Fruit fly (Drosophila melanogaster) whole organism, embryonic: ENCODE data around the gene Antp.

Experiments used
- CG10209 ChIP-seq: fragments of 200-800 bp; sonication (Bioruptor generic); optimal IDR thresholded peaks from 3 replicates; lab custom pipeline; 2017; ENCODE audit warnings: missing biosample characterization, mild to moderate bottlenecking, missing genetic modification characterization, missing genetic modification reagents
- CG10267 ChIP-seq: fragments of 200-800 bp; sonication (Bioruptor generic); optimal IDR thresholded peaks from 2 replicates; lab custom pipeline; 2018; ENCODE audit warnings: missing biosample characterization, mild to moderate bottlenecking, missing genetic modification characterization, moderate library complexity
- CG11085 ChIP-seq: fragments of 200-800 bp; sonication (Bioruptor generic); IDR thresholded peaks from 2 replicates; pipeline ENCODE4 v1.3.6; 2022; ENCODE audit warnings: missing biosample characterization, missing genetic modification characterization
- CG30403 ChIP-seq: fragments of 200-800 bp; sonication (Bioruptor generic); optimal IDR thresholded peaks from 3 replicates; lab custom pipeline; 2016; ENCODE audit warnings: missing biosample characterization, missing genetic modification characterization
- CG4424 ChIP-seq: fragments of 200-800 bp; sonication (Bioruptor generic); optimal IDR thresholded peaks from 3 replicates; lab custom pipeline; 2016; ENCODE audit warnings: missing biosample characterization, missing genetic modification characterization
- CG4730 ChIP-seq: fragments of 200-800 bp; sonication (Bioruptor generic); IDR thresholded peaks from 2 replicates; pipeline ENCODE4 v1.3.6; 2022; ENCODE audit warnings: missing biosample characterization, missing genetic modification characterization
- CG7963 ChIP-seq: fragments of 200-800 bp; sonication (Bioruptor generic); IDR thresholded peaks from 3 replicates; pipeline ENCODE4 v1.3.6; 2022; ENCODE audit warnings: missing biosample characterization, missing genetic modification characterization; ENCODE audit not compliant: partially characterized antibody
- CG9215 ChIP-seq: fragments of 200-800 bp; sonication (Bioruptor generic); IDR thresholded peaks from 2 replicates; pipeline ENCODE4 v1.3.6; 2022; ENCODE audit warnings: missing biosample characterization, missing genetic modification characterization
- CG9609 ChIP-seq: fragments of 200-800 bp; sonication (Bioruptor generic); optimal IDR thresholded peaks from 3 replicates; lab custom pipeline; 2016; ENCODE audit warnings: missing biosample characterization, missing genetic modification characterization
- Chrac-16 ChIP-seq: fragments of 200-800 bp; sonication (Bioruptor generic); optimal IDR thresholded peaks from 3 replicates; lab custom pipeline; 2016; ENCODE audit warnings: missing biosample characterization, missing genetic modification characterization
- CoRest ChIP-seq: fragments of 200-800 bp; sonication (Bioruptor generic); optimal IDR thresholded peaks from 3 replicates; lab custom pipeline; 2018; ENCODE audit warnings: missing biosample characterization, mild to moderate bottlenecking, missing genetic modification characterization, moderate library complexity
- E2f1 ChIP-seq: fragments of 200-800 bp; sonication (Bioruptor generic); IDR thresholded peaks from 2 replicates; pipeline ENCODE4 v1.3.6; 2022; ENCODE audit warnings: missing biosample characterization, missing genetic modification characterization
- H15 ChIP-seq: fragments of 200-800 bp; sonication (Bioruptor generic); IDR thresholded peaks from 3 replicates; pipeline ENCODE4 v1.3.6; 2022; ENCODE audit warnings: missing biosample characterization, missing genetic modification characterization
- H2.0 ChIP-seq: fragments of 200-800 bp; sonication (Bioruptor generic); IDR thresholded peaks from 2 replicates; pipeline ENCODE4 v1.3.6; 2022; ENCODE audit warnings: missing biosample characterization, missing genetic modification characterization
- HLH54F ChIP-seq: fragments of 200-800 bp; sonication (Bioruptor generic); optimal IDR thresholded peaks from 3 replicates; lab custom pipeline; 2016; ENCODE audit warnings: missing biosample characterization, missing genetic modification characterization
- Hmx ChIP-seq: fragments of 200-800 bp; sonication (Bioruptor generic); optimal IDR thresholded peaks from 2 replicates; lab custom pipeline; 2016; ENCODE audit warnings: missing biosample characterization, missing genetic modification characterization
- Hsf ChIP-seq: fragments of 200-800 bp; sonication (Bioruptor generic); optimal IDR thresholded peaks from 3 replicates; lab custom pipeline; 2016; ENCODE audit warnings: missing biosample characterization, missing genetic modification characterization
- Mrtf ChIP-seq: fragments of 200-800 bp; sonication (Bioruptor generic); IDR thresholded peaks from 3 replicates; pipeline ENCODE4 v1.3.6; 2022; ENCODE audit warnings: missing biosample characterization, missing genetic modification characterization
- NfI ChIP-seq: fragments of 200-800 bp; sonication (Bioruptor generic); optimal IDR thresholded peaks from 3 replicates; lab custom pipeline; 2018; ENCODE audit warnings: missing biosample characterization, mild to moderate bottlenecking, missing genetic modification characterization, moderate library complexity
- Oli ChIP-seq: fragments of 200-800 bp; sonication (Bioruptor generic); optimal IDR thresholded peaks from 2 replicates; lab custom pipeline; 2018; ENCODE audit warnings: missing biosample characterization, mild to moderate bottlenecking, missing genetic modification characterization, moderate library complexity
- Ssrp ChIP-seq: fragments of 200-800 bp; sonication (Bioruptor generic); optimal IDR thresholded peaks from 2 replicates; lab custom pipeline; 2018; ENCODE audit warnings: missing biosample characterization, mild to moderate bottlenecking, missing genetic modification characterization, moderate library complexity
- Trl ChIP-seq, 3 experiments: fragments of >200 bp in 2 of 3; fragments of 200-800 bp in 1 of 3; sonication (Bioruptor generic) in 1 of 3; optimal IDR thresholded peaks; 2 replicates in 1 of 3; 3 replicates in 2 of 3; lab custom pipeline; 2016 to 2017; ENCODE audit warnings: missing biosample characterization in 1 of 3, missing genetic modification characterization in 1 of 3
- Xbp1 ChIP-seq: fragments of 200-800 bp; sonication (Bioruptor generic); optimal IDR thresholded peaks from 3 replicates; lab custom pipeline; 2016; ENCODE audit warnings: missing biosample characterization, mild to moderate bottlenecking, missing genetic modification characterization
- Xrp1 ChIP-seq: fragments of 200-800 bp; sonication (Bioruptor generic); IDR thresholded peaks from 2 replicates; pipeline ENCODE4 v1.3.6; 2022; ENCODE audit warnings: missing biosample characterization, missing genetic modification characterization
- ab ChIP-seq: fragments of 200-800 bp; sonication (Bioruptor generic); optimal IDR thresholded peaks from 2 replicates; lab custom pipeline; 2016; ENCODE audit warnings: missing biosample characterization, missing genetic modification characterization
- bab2 ChIP-seq: fragments of 200-800 bp; sonication (Bioruptor generic); optimal IDR thresholded peaks from 2 replicates; lab custom pipeline; 2016; ENCODE audit warnings: missing biosample characterization, missing genetic modification characterization
- btn ChIP-seq: fragments of 200-800 bp; sonication (Bioruptor generic); optimal IDR thresholded peaks from 2 replicates; lab custom pipeline; 2016; ENCODE audit warnings: missing biosample characterization, missing genetic modification characterization
- cad ChIP-seq: fragments of >200 bp; optimal IDR thresholded peaks from 2 replicates; lab custom pipeline; 2017; ENCODE audit warnings: missing biosample characterization, missing genetic modification characterization
- chif ChIP-seq, 2 experiments: fragments of 200-800 bp; sonication (Bioruptor generic); optimal IDR thresholded peaks; 3 replicates each; lab custom pipeline; 2016; ENCODE audit warnings: missing biosample characterization in 2 of 2, missing genetic modification characterization in 2 of 2
- dm ChIP-seq: fragments of 200-800 bp; sonication (Bioruptor generic); optimal IDR thresholded peaks from 3 replicates; lab custom pipeline; 2016; ENCODE audit warnings: missing biosample characterization, missing genetic modification characterization
- dpn ChIP-seq, 2 experiments: fragments of 200-800 bp; sonication (Bioruptor generic); optimal IDR thresholded peaks; 3 replicates each; lab custom pipeline; 2016; ENCODE audit warnings: missing biosample characterization in 2 of 2, missing genetic modification characterization in 2 of 2
- esg ChIP-seq: fragments of 200-800 bp; sonication (Bioruptor generic); conservative IDR thresholded peaks from 2 replicates; pipeline ENCODE4 v1.3.6; 2022; ENCODE audit warnings: missing biosample characterization, missing genetic modification characterization
- fd96Cb ChIP-seq: fragments of 200-800 bp; sonication (Bioruptor generic); optimal IDR thresholded peaks from 2 replicates; lab custom pipeline; 2018; ENCODE audit warnings: missing biosample characterization, mild to moderate bottlenecking, missing genetic modification characterization, moderate library complexity
- grau ChIP-seq: fragments of 200-800 bp; optimal IDR thresholded peaks from 3 replicates; lab custom pipeline; 2019; ENCODE audit warnings: missing biosample characterization, mild to moderate bottlenecking, missing genetic modification characterization, moderate library complexity
- hth ChIP-seq: fragments of >200 bp; optimal IDR thresholded peaks from 2 replicates; lab custom pipeline; 2017; ENCODE audit warnings: inconsistent platforms
- ind ChIP-seq: fragments of 200-800 bp; sonication (Bioruptor generic); optimal IDR thresholded peaks from 3 replicates; lab custom pipeline; 2016; ENCODE audit warnings: missing biosample characterization, missing genetic modification characterization
- jumu ChIP-seq: fragments of 200-800 bp; sonication (Bioruptor generic); optimal IDR thresholded peaks from 3 replicates; lab custom pipeline; 2016; ENCODE audit warnings: missing biosample characterization, missing genetic modification characterization
- mam ChIP-seq: fragments of 200-800 bp; sonication (Bioruptor generic); optimal IDR thresholded peaks from 3 replicates; lab custom pipeline; 2016; ENCODE audit warnings: missing biosample characterization, missing genetic modification characterization
- nmo ChIP-seq: fragments of 200-800 bp; sonication (Bioruptor generic); optimal IDR thresholded peaks from 2 replicates; lab custom pipeline; 2018; ENCODE audit warnings: missing biosample characterization, mild to moderate bottlenecking, missing genetic modification characterization, moderate library complexity
- prd ChIP-seq, 3 experiments: fragments of >200 bp in 2 of 3; fragments of 200-800 bp in 1 of 3; sonication (Bioruptor generic) in 1 of 3; optimal IDR thresholded peaks in 2 of 3; IDR thresholded peaks in 1 of 3; 2 replicates in 2 of 3; 3 replicates in 1 of 3; pipeline versions ENCODE4 v1.3.6 to Lab custom; 2017 to 2022; ENCODE audit warnings: missing biosample characterization in 1 of 3, missing genetic modification characterization in 1 of 3
- sd ChIP-seq: fragments of 200-800 bp; sonication (Bioruptor generic); optimal IDR thresholded peaks from 3 replicates; lab custom pipeline; 2018; ENCODE audit warnings: missing biosample characterization, mild to moderate bottlenecking, missing genetic modification characterization, moderate library complexity
- sens ChIP-seq: fragments of 200-800 bp; sonication (Bioruptor generic); peaks from one replicate; lab custom pipeline; 2016; ENCODE audit warnings: missing biosample characterization, missing genetic modification characterization
- slou ChIP-seq: fragments of 200-800 bp; sonication (Bioruptor generic); optimal IDR thresholded peaks from 3 replicates; lab custom pipeline; 2016; ENCODE audit warnings: missing biosample characterization, missing genetic modification characterization
- so ChIP-seq: fragments of 200-800 bp; sonication (Bioruptor generic); IDR thresholded peaks from 3 replicates; pipeline ENCODE4 v1.3.6; 2022; ENCODE audit warnings: missing biosample characterization, missing genetic modification characterization
- ssp ChIP-seq: fragments of 200-800 bp; sonication (Bioruptor generic); IDR thresholded peaks from 2 replicates; pipeline ENCODE4 v1.3.6; 2022; ENCODE audit warnings: missing biosample characterization, missing genetic modification characterization
- tap ChIP-seq: fragments of 200-800 bp; optimal IDR thresholded peaks from 3 replicates; lab custom pipeline; 2019; ENCODE audit warnings: missing biosample characterization, mild to moderate bottlenecking, missing genetic modification characterization, moderate library complexity
- trh ChIP-seq: fragments of 200-800 bp; sonication (Bioruptor generic); optimal IDR thresholded peaks from 2 replicates; lab custom pipeline; 2016; ENCODE audit warnings: missing biosample characterization, missing genetic modification characterization
- ttk ChIP-seq: fragments of 200-800 bp; sonication (Bioruptor generic); IDR thresholded peaks from 2 replicates; pipeline ENCODE4 v2.1.2; 2022; ENCODE audit warnings: missing biosample characterization, missing genetic modification characterization
- vfl ChIP-seq: fragments of 200-800 bp; sonication (Bioruptor generic); optimal IDR thresholded peaks from 2 replicates; lab custom pipeline; 2016; ENCODE audit warnings: missing biosample characterization, missing genetic modification characterization

Antp gene

dm6 chr3R:6870836-6871235 is 128.2 kb downstream of the Antp start (continued):
- no peak for TF ChIP-seq grau (tag; lab: Kevin White, UChicago)
- no peak for TF ChIP-seq CG7963 (GFP tag; lab: Robert Waterston, UW)
- no peak for TF ChIP-seq vfl (GFP tag; lab: Kevin White, UChicago)
- no peak for TF ChIP-seq dm (GFP tag; lab: Kevin White, UChicago)
- TF ChIP-seq CoRest (tag; lab: Kevin White, UChicago): peak; percentile 33
- TF ChIP-seq ssp (GFP tag; lab: Robert Waterston, UW): no peak
- no peak for TF ChIP-seq Ssrp (tag; lab: Kevin White, UChicago)
- TF ChIP-seq sd (tag; lab: Kevin White, UChicago): no peak
- no peak for TF ChIP-seq ab (GFP tag; lab: Kevin White, UChicago)
- no peak for TF ChIP-seq slou (GFP tag; lab: Kevin White, UChicago)
- TF ChIP-seq Hmx: no peak

- TF ChIP-seq fd96Cb (tag; lab: Kevin White, UChicago): peak; percentile 29
- TF ChIP-seq CG4424 (GFP tag; lab: Kevin White, UChicago): peak; percentile 43
- no peak for TF ChIP-seq prd (optimal IDR thresholded peaks at IDR 0.05; lab: Kevin White, UChicago)
- peak; percentile 57 for TF ChIP-seq prd (GFP tag; IDR thresholded peaks at IDR 0.05; lab: Robert Waterston, UW)
- TF ChIP-seq mam (GFP tag; lab: Kevin White, UChicago): peak; percentile 5
- TF ChIP-seq CG10267 (tag; lab: Kevin White, UChicago): peak; percentile 22
- peak; percentile 42; the same call in 1 of the 2 replicates for TF ChIP-seq H2.0 (GFP tag; lab: Robert Waterston, UW)
- 0 out of 2 replicates have a peak, but pooled peaks have one; percentile 10 for TF ChIP-seq ttk
- peak; percentile 33 for TF ChIP-seq sd (tag; lab: Kevin White, UChicago)
- peak; percentile 55 for TF ChIP-seq E2f1 (GFP tag; lab: Robert Waterston, UW)
- TF ChIP-seq Hsf: peak; percentile 21
- 0 out of 2 replicates have a peak, but pooled peaks have one; percentile 35 for TF ChIP-seq CG4730
- peak; percentile 33 for TF ChIP-seq nmo
- peak; percentile 12 for TF ChIP-seq bab2 (GFP tag; lab: Kevin White, UChicago)
- TF ChIP-seq so (GFP tag; lab: Robert Waterston, UW): no peak
- TF ChIP-seq jumu (GFP tag; lab: Kevin White, UChicago): no peak
- peak; percentile 21 for TF ChIP-seq Xbp1
- peak; percentile 19 for TF ChIP-seq ind (GFP tag; lab: Kevin White, UChicago)
- peak; percentile 12 for TF ChIP-seq Oli (tag; lab: Kevin White, UChicago)
- TF ChIP-seq hth (lab: Kevin White, UChicago): no peak
- TF ChIP-seq HLH54F (GFP tag; lab: Kevin White, UChicago): no peak
- TF ChIP-seq CG9609 (GFP tag; lab: Kevin White, UChicago): peak; percentile 9
- TF ChIP-seq trh (GFP tag; lab: Kevin White, UChicago): no peak
- TF ChIP-seq CG9215 (GFP tag; lab: Robert Waterston, UW): no peak
- 0 out of 3 replicates have a peak, but pooled peaks have one; percentile 24 for TF ChIP-seq Mrtf (GFP tag; lab: Robert Waterston, UW)
- 0 out of 2 replicates have a peak, but pooled peaks have one; percentile 15 for TF ChIP-seq Xrp1 (GFP tag; lab: Robert Waterston, UW)
- peak in 1 of 2 experiments; percentile 26 for TF ChIP-seq chif (GFP tag; optimal IDR thresholded peaks at IDR 0.05; lab: Kevin White, UChicago)
- no peak for TF ChIP-seq H15 (GFP tag; lab: Robert Waterston, UW)
- TF ChIP-seq CG10209 (GFP tag; lab: Kevin White, UChicago): peak; percentile 11
- TF ChIP-seq tap: peak; percentile 12
- peak; percentile 3 for TF ChIP-seq btn
- TF ChIP-seq dpn (GFP tag; optimal IDR thresholded peaks at IDR 0.05; lab: Kevin White, UChicago): peak; percentile 2 to 23
- no peak for TF ChIP-seq Trl (optimal IDR thresholded peaks at IDR 0.05; lab: Kevin White, UChicago)
- peak; percentile 17 for TF ChIP-seq Trl (GFP tag; optimal IDR thresholded peaks at IDR 0.05; lab: Kevin White, UChicago)
- TF ChIP-seq CG30403 (GFP tag; lab: Kevin White, UChicago): peak; percentile 22
- TF ChIP-seq esg: peak; percentile 32; the same call in 1 of the 2 replicates
- 0 out of 2 replicates have a peak, but pooled peaks have one; percentile 17 for TF ChIP-seq ssp (GFP tag; lab: Robert Waterston, UW)
- TF ChIP-seq NfI (GFP tag; lab: Kevin White, UChicago): peak; percentile 13
- TF ChIP-seq Chrac-16 (GFP tag; lab: Kevin White, UChicago): peak; percentile 2
- TF ChIP-seq CG11085 (GFP tag; lab: Robert Waterston, UW): no peak
- no peak for TF ChIP-seq cad
- peak; percentile 85 for TF ChIP-seq sens
Measured at dm6 chr3R:6869297-6869696, 129.7 kb downstream of the Antp start.
